Worm (Caenorhabditis elegans): ENCODE results near the gene col-44.

DNA sequence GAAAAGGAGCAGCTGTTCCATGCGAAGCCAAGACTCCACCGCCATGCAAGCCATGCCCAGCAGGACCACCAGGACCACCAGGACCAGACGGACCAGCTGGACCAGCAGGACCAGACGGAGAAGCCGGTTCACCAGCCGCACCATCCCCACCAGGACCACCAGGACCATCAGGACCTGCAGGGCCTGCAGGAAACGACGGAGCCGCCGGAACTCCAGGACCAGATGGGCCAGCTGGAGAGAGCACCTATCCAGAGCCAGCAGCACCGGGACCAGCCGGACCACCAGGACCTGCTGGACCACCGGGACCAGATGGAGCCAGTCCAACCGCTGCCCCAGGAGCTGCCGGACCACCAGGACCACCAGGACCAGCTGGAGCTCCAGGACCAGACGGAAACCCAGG, 678 bp downstream of the col-44 start:
- TF ChIP-seq nhr-12 (tag; optimal IDR thresholded peaks at IDR 0.05) (no peak), alr-1 (tag; optimal IDR thresholded peaks at IDR 0.05) (no peak), ama-1 (optimal IDR thresholded peaks at IDR 0.05) (no peak), lsy-2 (tag; optimal IDR thresholded peaks at IDR 0.05) (no peak), lin-13 (GFP tag; optimal IDR thresholded peaks at IDR 0.05) (no peak), mdl-1 (tag; optimal IDR thresholded peaks at IDR 0.05) (no peak), aly-2 (tag; optimal IDR thresholded peaks at IDR 0.05) (no peak), lin-39 (tag; optimal IDR thresholded peaks at IDR 0.05) (no peak), mbf-1 (tag; optimal IDR thresholded peaks at IDR 0.05) (no peak), snpc-4 (tag; optimal IDR thresholded peaks at IDR 0.05) (no peak), unc-39 (tag; optimal IDR thresholded peaks at IDR 0.05) (no peak), ztf-4 (tag; optimal IDR thresholded peaks at IDR 0.05) (no peak), nhr-25 (tag; optimal IDR thresholded peaks at IDR 0.05) (no peak), unc-62 (GFP tag; optimal IDR thresholded peaks at IDR 0.05) (no peak)

All from whole organism, L2 larva.